Worm (Caenorhabditis elegans) whole organism, midembryonic: ENCODE data around the gene ugt-62.

Experiments
- T22C8.4 ChIP-seq: fragments of 200-800 bp; sonication (Bioruptor generic); IDR thresholded peaks from 2 replicates; pipeline ENCODE4 v1.3.6; 2022; ENCODE audit warnings: missing genetic modification characterization, missing compliant biosample characterization
- ztf-29 ChIP-seq: fragments of 200-800 bp; sonication (Bioruptor generic); IDR thresholded peaks from 2 replicates; pipeline ENCODE4 v1.3.6; 2022; ENCODE audit warnings: missing genetic modification reagents, missing genetic modification characterization, missing compliant biosample characterization

- no peak for TF ChIP-seq T22C8.4 (GFP tag; lab: Robert Waterston, UW)
- TF ChIP-seq ztf-29 (GFP tag; lab: Robert Waterston, UW): no peak
These were observed 20.0 kb upstream of the ugt-62 start for ce11 chrIII:4560393-4560890.
